Worm (Caenorhabditis elegans) whole organism, L4/young adult: ENCODE results near the gene F26F4.9.

ENCODE experiments used
- dao-5 ChIP-seq: sonication (generic microtip); optimal IDR thresholded peaks from 2 replicates; lab custom pipeline; 2016; ENCODE audit warnings: missing genotype, missing genetic modification characterization, moderate library complexity, missing compliant biosample characterization
- him-1 ChIP-seq: sonication (generic microtip); optimal IDR thresholded peaks from 2 replicates; lab custom pipeline; 2016; ENCODE audit warnings: missing genotype, missing genetic modification reagents, missing genetic modification characterization, missing compliant biosample characterization

DNA sequence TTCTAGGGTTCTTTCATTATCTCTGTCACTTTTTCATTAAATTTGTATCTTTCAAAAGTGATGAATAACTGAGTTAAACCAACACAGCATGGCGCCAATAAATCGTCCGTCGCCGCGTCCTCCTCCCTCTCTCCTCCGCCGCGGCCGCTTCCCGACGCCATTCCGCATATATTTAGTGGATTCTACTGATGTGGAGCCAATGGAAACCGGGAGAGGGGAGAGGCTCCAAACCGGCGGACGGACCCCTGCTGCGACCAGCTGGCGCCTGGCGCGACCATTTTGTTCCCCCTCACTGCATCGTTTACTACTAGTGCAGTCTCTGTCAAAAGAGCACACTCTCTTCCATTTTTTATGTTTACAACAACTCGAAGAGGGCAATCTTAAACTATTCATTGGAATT lies 38.9 kb upstream of the F26F4.9 start:
- no peak for TF ChIP-seq him-1
- TF ChIP-seq dao-5 = no peak
